Fruit fly (Drosophila melanogaster): ENCODE results near the gene CG7484.

Gene CG7484

DNA sequence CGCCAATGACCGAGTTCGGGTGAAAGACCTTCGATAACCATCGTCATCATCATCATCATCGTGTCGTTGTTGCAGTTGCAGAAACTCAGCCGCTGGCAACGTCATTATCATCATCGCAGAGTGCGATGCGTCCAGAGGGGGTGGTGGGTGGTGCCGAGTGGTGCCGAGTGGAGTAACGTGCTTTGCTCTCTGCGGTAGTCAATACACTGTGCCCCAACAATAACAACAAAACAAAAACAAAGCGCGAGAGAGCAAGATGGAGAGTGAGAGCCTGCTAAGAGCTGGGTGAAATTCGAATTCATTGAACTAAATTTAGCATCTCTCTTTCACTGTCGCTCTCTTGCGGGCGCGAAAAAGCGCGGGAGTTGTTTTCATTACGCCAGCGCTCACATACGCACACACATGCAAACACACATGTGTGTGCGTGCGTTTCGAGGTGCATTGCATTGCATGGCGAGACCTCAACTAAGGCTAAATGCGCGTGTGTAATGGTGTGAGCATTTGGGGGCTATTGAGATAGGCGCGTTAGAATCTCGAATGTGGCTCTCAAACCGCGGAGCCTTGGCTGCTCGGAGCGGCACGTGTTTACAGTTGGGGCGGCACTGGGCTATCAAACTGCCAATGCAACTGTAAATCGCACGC is 42.4 kb upstream of the CG7484 start:
- TF ChIP-seq usp (GFP tag; optimal IDR thresholded peaks at IDR 0.05): no peak
- TF ChIP-seq HLH106 (tag; optimal IDR thresholded peaks at IDR 0.05): no peak
- no peak for TF ChIP-seq sage (GFP tag; optimal IDR thresholded peaks at IDR 0.05)
- TF ChIP-seq Dif (GFP tag; optimal IDR thresholded peaks at IDR 0.05; ENCODE audit: partially characterized antibody): peak; percentile 85
- no peak for TF ChIP-seq sv (GFP tag; optimal IDR thresholded peaks at IDR 0.05)
- no peak for TF ChIP-seq Dfd (GFP tag; optimal IDR thresholded peaks at IDR 0.05)
- TF ChIP-seq woc (GFP tag; optimal IDR thresholded peaks at IDR 0.05): no peak
- TF ChIP-seq Sp1 (GFP tag; optimal IDR thresholded peaks at IDR 0.05): peak; percentile 25
- peak; percentile 66 to 75 for TF ChIP-seq dl (GFP tag; optimal IDR thresholded peaks at IDR 0.05; ENCODE audit: insufficient read depth in 1 of 2, partially characterized antibody in 2 of 2)
- TF ChIP-seq CrebA (GFP tag; optimal IDR thresholded peaks at IDR 0.05; ENCODE audit: borderline replicate concordance): peak; percentile 77
- no peak for TF ChIP-seq br (GFP tag; optimal IDR thresholded peaks at IDR 0.05)
- no peak for TF ChIP-seq Mio (GFP tag; optimal IDR thresholded peaks at IDR 0.05)
- TF ChIP-seq tai (GFP tag; optimal IDR thresholded peaks at IDR 0.05): peak; percentile 48
- no peak for TF ChIP-seq Vsx2 (GFP tag; optimal IDR thresholded peaks at IDR 0.05; ENCODE audit: partially characterized antibody)
- TF ChIP-seq rgr (GFP tag; optimal IDR thresholded peaks at IDR 0.05): no peak
- no peak for TF ChIP-seq brk (GFP tag; optimal IDR thresholded peaks at IDR 0.05)
- TF ChIP-seq dmrt93B (GFP tag; optimal IDR thresholded peaks at IDR 0.05): no peak
- no peak for TF ChIP-seq h (GFP tag; optimal IDR thresholded peaks at IDR 0.05)
- peak; percentile 36 for TF ChIP-seq Hr83 (GFP tag; optimal IDR thresholded peaks at IDR 0.05; ENCODE audit: poor library complexity, severe bottlenecking)
- no peak for TF ChIP-seq OdsH (GFP tag; optimal IDR thresholded peaks at IDR 0.05)
- peak; percentile 36 for TF ChIP-seq fru (GFP tag; optimal IDR thresholded peaks at IDR 0.05)
- no peak for TF ChIP-seq foxo (GFP tag; optimal IDR thresholded peaks at IDR 0.05)
- peak; percentile 54 for TF ChIP-seq N (GFP tag; optimal IDR thresholded peaks at IDR 0.05)
- no peak for TF ChIP-seq Hnf4 (GFP tag; optimal IDR thresholded peaks at IDR 0.05)
- no peak for TF ChIP-seq Rel (GFP tag; optimal IDR thresholded peaks at IDR 0.05)
- no peak for TF ChIP-seq Rel (tag; optimal IDR thresholded peaks at IDR 0.05)
- no peak for TF ChIP-seq GATAd (GFP tag; optimal IDR thresholded peaks at IDR 0.05)
- TF ChIP-seq lola (GFP tag; optimal IDR thresholded peaks at IDR 0.05): peak; percentile 22
- TF ChIP-seq CG9705 (GFP tag; optimal IDR thresholded peaks at IDR 0.05): no peak
- TF ChIP-seq pan (optimal IDR thresholded peaks at IDR 0.05): no peak
- peak; percentile 56 for TF ChIP-seq Jra (GFP tag; optimal IDR thresholded peaks at IDR 0.05)
- no peak for TF ChIP-seq psq (GFP tag; optimal IDR thresholded peaks at IDR 0.05)
- TF ChIP-seq jim (GFP tag; optimal IDR thresholded peaks at IDR 0.05): peak; percentile 15
- peak; percentile 84 for TF ChIP-seq Myc (optimal IDR thresholded peaks at IDR 0.05)
- no peak for TF ChIP-seq dsf (GFP tag; optimal IDR thresholded peaks at IDR 0.05; ENCODE audit: borderline replicate concordance)
- no peak for TF ChIP-seq ey (GFP tag; optimal IDR thresholded peaks at IDR 0.05)
- no peak for TF ChIP-seq Abd-B (GFP tag; optimal IDR thresholded peaks at IDR 0.05)
- TF ChIP-seq Hr78 (GFP tag; optimal IDR thresholded peaks at IDR 0.05): no peak
- TF ChIP-seq CG32264 (GFP tag; optimal IDR thresholded peaks at IDR 0.05): no peak

dm6 chr3L:17613292-17613734 is 41.1 kb upstream of the CG7484 start:
- TF ChIP-seq Dfd (GFP tag; optimal IDR thresholded peaks at IDR 0.05): no peak
- TF ChIP-seq foxo (GFP tag; optimal IDR thresholded peaks at IDR 0.05): peak in 1 of 2 experiments; percentile 32
- no peak for TF ChIP-seq Abd-B (GFP tag; optimal IDR thresholded peaks at IDR 0.05)
- peak; percentile 16 for TF ChIP-seq dmrt93B (GFP tag; optimal IDR thresholded peaks at IDR 0.05)
- peak; percentile 72 for TF ChIP-seq HLH106 (tag; optimal IDR thresholded peaks at IDR 0.05)
- TF ChIP-seq Sp1 (GFP tag; optimal IDR thresholded peaks at IDR 0.05): peak; percentile 59
- TF ChIP-seq h (GFP tag; optimal IDR thresholded peaks at IDR 0.05): no peak
- TF ChIP-seq tai (GFP tag; optimal IDR thresholded peaks at IDR 0.05): peak; percentile 28
- no peak for TF ChIP-seq dsf (GFP tag; optimal IDR thresholded peaks at IDR 0.05; ENCODE audit: borderline replicate concordance)
- TF ChIP-seq OdsH (GFP tag; optimal IDR thresholded peaks at IDR 0.05): peak; percentile 1
- peak; percentile 2 for TF ChIP-seq psq (GFP tag; optimal IDR thresholded peaks at IDR 0.05)
- TF ChIP-seq Rel (GFP tag; optimal IDR thresholded peaks at IDR 0.05): no peak
- peak; percentile 52 for TF ChIP-seq Rel (tag; optimal IDR thresholded peaks at IDR 0.05)
- peak; percentile 67 for TF ChIP-seq jim (GFP tag; optimal IDR thresholded peaks at IDR 0.05)

Measured in whole organism, wandering third instar larva.